Worm (Caenorhabditis elegans): Measurements from ENCODE around the gene M03D4.4.

M03D4.4 gene

ce11 chrIV:6127252-6127930, at the start of gene M03D4.4:
M03D4.4 (minus strand) TSS chrIV:6127302.
- TF ChIP-seq cog-1 (tag; optimal IDR thresholded peaks at IDR 0.05) (no peak), ztf-23 (GFP tag; IDR thresholded peaks at IDR 0.05) (no peak), T22C8.4 (GFP tag; IDR thresholded peaks at IDR 0.05) (no peak), ztf-29 (GFP tag; IDR thresholded peaks at IDR 0.05) (no peak), ref-1 (GFP tag; conservative IDR thresholded peaks at IDR 0.05) (no peak), flt-1 (GFP tag; IDR thresholded peaks at IDR 0.05) (no peak), tab-1 (GFP tag; IDR thresholded peaks at IDR 0.05) (no peak), med-1 (GFP tag; optimal IDR thresholded peaks at IDR 0.05; ENCODE audit: insufficient read depth) (no peak), klf-2 (GFP tag; conservative IDR thresholded peaks at IDR 0.05) (no peak)

ce11 chrIV:6172959-6173358, 45.9 kb upstream of the M03D4.4 start:
- TF ChIP-seq klf-2 (GFP tag; conservative IDR thresholded peaks at IDR 0.05) = no peak
- no peak for TF ChIP-seq cog-1 (tag; optimal IDR thresholded peaks at IDR 0.05)
- no peak for TF ChIP-seq med-1 (GFP tag; optimal IDR thresholded peaks at IDR 0.05; ENCODE audit: insufficient read depth)
- TF ChIP-seq ztf-29 (GFP tag; IDR thresholded peaks at IDR 0.05) = no peak
- no peak for TF ChIP-seq ztf-23 (GFP tag; IDR thresholded peaks at IDR 0.05)
- TF ChIP-seq flt-1 (GFP tag; IDR thresholded peaks at IDR 0.05) = no peak

ce11 chrIV:6165787-6166186, 38.7 kb upstream of the M03D4.4 start:
- TF ChIP-seq flt-1 (GFP tag; IDR thresholded peaks at IDR 0.05) = no peak
- no peak for TF ChIP-seq T22C8.4 (GFP tag; IDR thresholded peaks at IDR 0.05)
- TF ChIP-seq tab-1 (GFP tag; IDR thresholded peaks at IDR 0.05) = no peak
- no peak for TF ChIP-seq klf-2 (GFP tag; conservative IDR thresholded peaks at IDR 0.05)
- no peak for TF ChIP-seq ztf-29 (GFP tag; IDR thresholded peaks at IDR 0.05)
- TF ChIP-seq med-1 (GFP tag; optimal IDR thresholded peaks at IDR 0.05; ENCODE audit: insufficient read depth) = no peak
- TF ChIP-seq ztf-23 (GFP tag; IDR thresholded peaks at IDR 0.05) = no peak
- TF ChIP-seq cog-1 (tag; optimal IDR thresholded peaks at IDR 0.05) = no peak
- no peak for TF ChIP-seq ref-1 (GFP tag; conservative IDR thresholded peaks at IDR 0.05)

- no peak for TF ChIP-seq med-1 (GFP tag; optimal IDR thresholded peaks at IDR 0.05; ENCODE audit: insufficient read depth)
- TF ChIP-seq ref-1 (GFP tag; conservative IDR thresholded peaks at IDR 0.05) = no peak
- TF ChIP-seq klf-2 (GFP tag; conservative IDR thresholded peaks at IDR 0.05) = no peak
- TF ChIP-seq ztf-23 (GFP tag; IDR thresholded peaks at IDR 0.05) = no peak
- no peak for TF ChIP-seq flt-1 (GFP tag; IDR thresholded peaks at IDR 0.05)
Observed at ce11 chrIV:6159616-6160015, 32.5 kb upstream of the M03D4.4 start.

- TF ChIP-seq T22C8.4 (GFP tag; IDR thresholded peaks at IDR 0.05) (no peak), cog-1 (tag; optimal IDR thresholded peaks at IDR 0.05) (no peak), ref-1 (GFP tag; conservative IDR thresholded peaks at IDR 0.05) (no peak), tab-1 (GFP tag; IDR thresholded peaks at IDR 0.05) (no peak), ztf-29 (GFP tag; IDR thresholded peaks at IDR 0.05) (no peak), flt-1 (GFP tag; IDR thresholded peaks at IDR 0.05) (no peak), ztf-23 (GFP tag; IDR thresholded peaks at IDR 0.05) (no peak), klf-2 (GFP tag; conservative IDR thresholded peaks at IDR 0.05) (no peak), med-1 (GFP tag; optimal IDR thresholded peaks at IDR 0.05; ENCODE audit: insufficient read depth) (no peak)
Observed at ce11 chrIV:6156833-6157232, 29.7 kb upstream of the M03D4.4 start, which contains the start of gene C11D2.4. C11D2.4 (minus strand) TSS chrIV:6156960.

ce11 chrIV:6155296-6155695, 28.2 kb upstream of the M03D4.4 start, which contains the start of gene C11D2.7:
C11D2.7 (minus strand) TSS chrIV:6155396.
- no peak for TF ChIP-seq cog-1 (tag; optimal IDR thresholded peaks at IDR 0.05)
- TF ChIP-seq klf-2 (GFP tag; conservative IDR thresholded peaks at IDR 0.05) = no peak
- TF ChIP-seq ref-1 (GFP tag; conservative IDR thresholded peaks at IDR 0.05) = no peak
- no peak for TF ChIP-seq ztf-23 (GFP tag; IDR thresholded peaks at IDR 0.05)
- no peak for TF ChIP-seq med-1 (GFP tag; optimal IDR thresholded peaks at IDR 0.05; ENCODE audit: insufficient read depth)
- no peak for TF ChIP-seq tab-1 (GFP tag; IDR thresholded peaks at IDR 0.05)
- TF ChIP-seq T22C8.4 (GFP tag; IDR thresholded peaks at IDR 0.05) = no peak
- TF ChIP-seq ztf-29 (GFP tag; IDR thresholded peaks at IDR 0.05) = no peak
- no peak for TF ChIP-seq flt-1 (GFP tag; IDR thresholded peaks at IDR 0.05)

ce11 chrIV:6151513-6151912, 24.4 kb upstream of the M03D4.4 start, which contains the start of gene C11D2.3:
C11D2.3 (plus strand) TSS chrIV:6151813.
- TF ChIP-seq ztf-29 (GFP tag; IDR thresholded peaks at IDR 0.05) = no peak
- TF ChIP-seq tab-1 (GFP tag; IDR thresholded peaks at IDR 0.05) = no peak
- no peak for TF ChIP-seq T22C8.4 (GFP tag; IDR thresholded peaks at IDR 0.05)
- TF ChIP-seq cog-1 (tag; optimal IDR thresholded peaks at IDR 0.05) = no peak
- no peak for TF ChIP-seq med-1 (GFP tag; optimal IDR thresholded peaks at IDR 0.05; ENCODE audit: insufficient read depth)
- no peak for TF ChIP-seq ref-1 (GFP tag; conservative IDR thresholded peaks at IDR 0.05)

ce11 chrIV:6149359-6149758, 22.3 kb upstream of the M03D4.4 start:
- TF ChIP-seq cog-1 (tag; optimal IDR thresholded peaks at IDR 0.05) (no peak), tab-1 (GFP tag; IDR thresholded peaks at IDR 0.05) (no peak), ztf-29 (GFP tag; IDR thresholded peaks at IDR 0.05) (no peak), klf-2 (GFP tag; conservative IDR thresholded peaks at IDR 0.05) (no peak), flt-1 (GFP tag; IDR thresholded peaks at IDR 0.05) (no peak), ztf-23 (GFP tag; IDR thresholded peaks at IDR 0.05) (no peak), ref-1 (GFP tag; conservative IDR thresholded peaks at IDR 0.05) (no peak), T22C8.4 (GFP tag; IDR thresholded peaks at IDR 0.05) (no peak), med-1 (GFP tag; optimal IDR thresholded peaks at IDR 0.05; ENCODE audit: insufficient read depth) (no peak)

ce11 chrIV:6145984-6146383, 18.9 kb upstream of the M03D4.4 start:
- TF ChIP-seq T22C8.4 (GFP tag; IDR thresholded peaks at IDR 0.05) (no peak), klf-2 (GFP tag; conservative IDR thresholded peaks at IDR 0.05) (no peak), tab-1 (GFP tag; IDR thresholded peaks at IDR 0.05) (no peak), flt-1 (GFP tag; IDR thresholded peaks at IDR 0.05) (no peak), ref-1 (GFP tag; conservative IDR thresholded peaks at IDR 0.05) (no peak), med-1 (GFP tag; optimal IDR thresholded peaks at IDR 0.05; ENCODE audit: insufficient read depth) (no peak), cog-1 (tag; optimal IDR thresholded peaks at IDR 0.05) (no peak), ztf-29 (GFP tag; IDR thresholded peaks at IDR 0.05) (no peak), ztf-23 (GFP tag; IDR thresholded peaks at IDR 0.05) (no peak)

- TF ChIP-seq ztf-23 (GFP tag; IDR thresholded peaks at IDR 0.05) (no peak), tab-1 (GFP tag; IDR thresholded peaks at IDR 0.05) (no peak), T22C8.4 (GFP tag; IDR thresholded peaks at IDR 0.05) (no peak), med-1 (GFP tag; optimal IDR thresholded peaks at IDR 0.05; ENCODE audit: insufficient read depth) (no peak), ref-1 (GFP tag; conservative IDR thresholded peaks at IDR 0.05) (no peak), flt-1 (GFP tag; IDR thresholded peaks at IDR 0.05) (no peak), ztf-29 (GFP tag; IDR thresholded peaks at IDR 0.05) (no peak), cog-1 (tag; optimal IDR thresholded peaks at IDR 0.05) (no peak), klf-2 (GFP tag; conservative IDR thresholded peaks at IDR 0.05) (no peak)
Observed at ce11 chrIV:6140700-6141099, 13.6 kb upstream of the M03D4.4 start.

All from whole organism, midembryonic.